Worm (Caenorhabditis elegans) whole organism, early embryonic: ENCODE results near the gene K02E7.1.
"Not testable (repeated sequence)": the region's sequence is repeated elsewhere in the genome, so short reads cannot be mapped to it uniquely, and the experiment has no call there.

Source experiments
- B0310.2 ChIP-seq: sonication (generic microtip); optimal IDR thresholded peaks from 2 replicates; lab custom pipeline; 2016; ENCODE audit warnings: mild to moderate bottlenecking, missing genetic modification characterization, missing compliant biosample characterization
- F13C5.2 ChIP-seq: sonication (generic microtip); optimal IDR thresholded peaks from 2 replicates; lab custom pipeline; 2017; ENCODE audit warnings: mild to moderate bottlenecking, missing genetic modification characterization, inconsistent platforms, missing compliant biosample characterization
- aly-1 ChIP-seq: sonication (generic microtip); optimal IDR thresholded peaks from 2 replicates; lab custom pipeline; 2016; ENCODE audit warnings: missing genetic modification characterization, missing compliant biosample characterization
- ama-1 ChIP-seq: fragments of 150-350 bp; optimal IDR thresholded peaks from 2 replicates; lab custom pipeline; 2014
- ceh-13 ChIP-seq: fragments of 200-800 bp; sonication (Bioruptor generic); optimal IDR thresholded peaks from 2 replicates; lab custom pipeline; 2018; ENCODE audit warnings: mild to moderate bottlenecking, missing genetic modification characterization, missing compliant biosample characterization
- ceh-36 ChIP-seq: sonication (generic microtip); optimal IDR thresholded peaks from 2 replicates; lab custom pipeline; 2016; ENCODE audit warnings: missing genetic modification characterization, inconsistent platforms, missing compliant biosample characterization
- ets-7 ChIP-seq: sonication (generic microtip); optimal IDR thresholded peaks from 2 replicates; lab custom pipeline; 2016; ENCODE audit warnings: missing genotype, missing genetic modification characterization, missing compliant biosample characterization
- flt-1 ChIP-seq: fragments of 200-800 bp; sonication (Bioruptor generic); IDR thresholded peaks from 2 replicates; pipeline ENCODE4 v1.3.6; 2022; ENCODE audit warnings: missing genetic modification characterization, missing compliant biosample characterization
- hmbx-1 ChIP-seq: sonication (generic microtip); optimal IDR thresholded peaks from 2 replicates; lab custom pipeline; 2016; ENCODE audit warnings: mild to moderate bottlenecking, missing genetic modification characterization, missing compliant biosample characterization
- hmg-4 ChIP-seq: fragments of 200-800 bp; sonication (Bioruptor generic); optimal IDR thresholded peaks from 2 replicates; lab custom pipeline; 2018; ENCODE audit warnings: mild to moderate bottlenecking, missing genetic modification characterization, missing compliant biosample characterization
- hnd-1 ChIP-seq: sonication (generic microtip); optimal IDR thresholded peaks from 2 replicates; lab custom pipeline; 2016; ENCODE audit warnings: missing genetic modification characterization, missing compliant biosample characterization
- pes-1 ChIP-seq: fragments of 200-800 bp; sonication (Bioruptor generic); IDR thresholded peaks from 2 replicates; pipeline ENCODE4 v1.3.6; 2022; ENCODE audit warnings: missing genetic modification reagents, missing genetic modification characterization, missing compliant biosample characterization
- scrt-1 ChIP-seq: fragments of 200-800 bp; sonication (Bioruptor generic); IDR thresholded peaks from 2 replicates; pipeline ENCODE4 v1.3.6; 2022; ENCODE audit warnings: missing genetic modification characterization, missing compliant biosample characterization
- sea-1 ChIP-seq: fragments of 200-800 bp; sonication (Bioruptor generic); conservative IDR thresholded peaks from 2 replicates; pipeline ENCODE4 v1.3.6; 2022; ENCODE audit warnings: missing genetic modification characterization, missing compliant biosample characterization
- tbx-11 ChIP-seq: fragments of 200-800 bp; sonication (Bioruptor generic); IDR thresholded peaks from 2 replicates; pipeline ENCODE4 v1.3.6; 2022; ENCODE audit warnings: missing genetic modification characterization, missing compliant biosample characterization
- tbx-37 ChIP-seq: fragments of 200-800 bp; sonication (Bioruptor generic); conservative IDR thresholded peaks from 2 replicates; pipeline ENCODE4 v1.3.6; 2022; ENCODE audit warnings: missing genetic modification reagents, missing genetic modification characterization, missing compliant biosample characterization
- tra-4 ChIP-seq: sonication (generic microtip); optimal IDR thresholded peaks from 2 replicates; lab custom pipeline; 2017; ENCODE audit warnings: missing genetic modification characterization, missing compliant biosample characterization

The K02E7.1 gene

ce11 chrII:1082859-1083258, at the start of gene K02E7.1:
TSS of gene K02E7.1 (plus strand) at chrII:1083159.
- TF ChIP-seq tbx-11 (GFP tag; lab: Robert Waterston, UW) (no peak), pes-1 (GFP tag; lab: Robert Waterston, UW) (no peak), B0310.2 (tag; lab: Kevin White, UChicago) (no peak), ets-7 (tag; lab: Kevin White, UChicago) (no peak), hnd-1 (no peak)

DNA sequence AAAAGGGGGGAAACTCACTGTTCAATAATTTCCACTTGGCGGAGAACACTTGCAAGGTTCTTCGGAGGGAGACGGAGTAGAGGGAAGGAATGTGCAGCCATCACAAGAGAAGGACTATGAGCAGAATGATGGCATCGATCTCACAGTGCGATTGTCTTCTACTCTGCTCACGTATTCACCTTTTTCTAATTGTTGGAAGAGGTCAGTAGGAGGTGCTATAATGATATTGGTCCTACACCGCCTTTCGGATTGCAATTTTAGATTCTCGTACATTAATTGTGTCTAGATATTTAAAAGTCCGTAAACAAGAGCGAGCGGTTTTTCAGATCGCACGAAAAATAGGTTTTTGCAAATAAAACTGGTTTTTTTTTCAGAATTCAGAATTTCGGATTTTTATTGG, 42.5 kb upstream of the K02E7.1 start, which contains the start of gene fbxb-39:
fbxb-39 (minus strand) TSS at position 101 of the 400 bp plus-strand sequence.
- no peak for TF ChIP-seq tbx-37 (GFP tag; lab: Robert Waterston, UW)
- TF ChIP-seq F13C5.2 (tag; lab: Kevin White, UChicago), result no peak
- TF ChIP-seq ets-7 (tag; lab: Kevin White, UChicago), result no peak
- no peak for TF ChIP-seq pes-1 (GFP tag; lab: Robert Waterston, UW)
- TF ChIP-seq tbx-11 (GFP tag; lab: Robert Waterston, UW), result no peak

DNA sequence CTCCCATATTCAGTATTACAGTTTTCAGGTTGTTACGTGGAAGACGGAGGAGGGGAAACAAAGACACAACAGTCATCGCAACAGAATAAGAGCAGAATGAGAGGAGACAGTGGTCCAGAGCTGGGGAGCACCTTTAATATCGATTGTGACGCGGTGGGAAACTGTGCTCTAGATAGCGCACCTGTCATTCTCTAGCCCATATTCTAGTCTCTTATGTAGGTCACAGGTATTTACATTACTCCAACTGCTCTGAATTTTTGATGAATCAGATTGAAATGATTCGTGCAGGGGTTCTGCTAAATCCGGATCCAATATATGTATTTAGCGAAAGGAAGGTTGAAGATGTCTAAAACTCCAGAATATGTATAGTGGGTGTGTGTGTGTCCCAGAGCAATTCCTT, 40.7 kb upstream of the K02E7.1 start, which contains the start of gene fbxb-41:
fbxb-41 (minus strand) TSS at position 101 of the 400 bp plus-strand sequence.
- TF ChIP-seq hmg-4 (GFP tag; lab: Kevin White, UChicago) (no peak), flt-1 (GFP tag; lab: Robert Waterston, UW) (no peak), ceh-13 (GFP tag; lab: Kevin White, UChicago) (no peak), sea-1 (no peak), aly-1 (tag; lab: Kevin White, UChicago) (no peak), tra-4 (tag; lab: Kevin White, UChicago) (no peak), pes-1 (GFP tag; lab: Robert Waterston, UW) (no peak), tbx-37 (GFP tag; lab: Robert Waterston, UW) (no peak), tbx-11 (GFP tag; lab: Robert Waterston, UW) (no peak), F13C5.2 (tag; lab: Kevin White, UChicago) (no peak)

DNA sequence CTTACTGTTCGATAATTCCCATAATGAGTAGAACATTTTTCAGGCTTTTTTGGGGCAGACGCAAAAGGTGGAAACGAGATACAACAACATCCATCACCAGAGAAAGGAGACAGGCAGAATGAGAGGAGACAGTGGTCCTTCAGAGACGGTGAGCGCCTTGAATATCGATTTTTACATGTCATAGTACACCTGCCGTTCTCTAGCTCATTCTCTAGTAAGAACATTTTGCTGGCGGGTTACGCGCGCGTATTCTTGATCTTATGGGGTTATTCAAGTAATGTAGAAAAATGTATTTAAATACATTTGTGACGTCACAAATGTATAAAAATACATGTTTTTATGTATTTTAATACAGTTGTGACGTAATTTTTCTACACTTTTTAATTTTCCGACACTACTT, 39.0 kb upstream of the K02E7.1 start, which contains the start of gene fbxb-45:
fbxb-45 (minus strand) TSS at position 101 of the 400 bp plus-strand sequence.
- TF ChIP-seq flt-1, tbx-37, scrt-1 (GFP tag; lab: Robert Waterston, UW): not testable (repeated sequence)

DNA sequence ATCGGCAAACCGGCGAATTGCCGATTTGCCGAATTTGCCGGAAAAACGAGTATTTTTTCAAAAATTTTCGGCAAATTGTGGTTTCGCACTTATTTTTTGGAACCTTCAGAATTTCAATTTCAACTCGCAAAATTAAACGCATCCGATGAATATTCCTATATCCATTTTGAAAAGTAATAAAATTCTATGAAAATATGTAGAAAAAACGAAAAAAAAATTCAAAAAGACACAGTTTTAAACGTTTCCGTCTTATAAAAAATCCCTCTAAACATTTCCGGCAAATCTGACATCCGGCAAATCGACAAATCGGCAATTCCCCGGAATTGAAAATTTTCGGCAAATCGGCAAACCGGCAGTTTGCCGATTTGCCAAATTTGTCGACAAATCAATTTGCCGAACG, 37.3 kb upstream of the K02E7.1 start, which contains the start of gene str-148:
str-148 (plus strand) TSS at position 301 of the 400 bp plus-strand sequence.
- TF ChIP-seq scrt-1 (GFP tag; lab: Robert Waterston, UW) (no peak), ama-1 (no peak), aly-1 (tag; lab: Kevin White, UChicago) (no peak), ceh-13 (GFP tag; lab: Kevin White, UChicago) (no peak), hmg-4 (GFP tag; lab: Kevin White, UChicago) (no peak), flt-1 (GFP tag; lab: Robert Waterston, UW) (no peak), F13C5.2 (tag; lab: Kevin White, UChicago) (no peak), hnd-1 (no peak), sea-1 (no peak), tbx-11 (GFP tag; lab: Robert Waterston, UW) (no peak), pes-1 (GFP tag; lab: Robert Waterston, UW) (no peak), tra-4 (tag; lab: Kevin White, UChicago) (no peak), tbx-37 (GFP tag; lab: Robert Waterston, UW) (no peak), hmbx-1 (tag; lab: Kevin White, UChicago) (no peak), B0310.2 (tag; lab: Kevin White, UChicago) (no peak), ets-7 (tag; lab: Kevin White, UChicago) (no peak)

ce11 chrII:1046937-1047336, 36.0 kb upstream of the K02E7.1 start:
- TF ChIP-seq pes-1 (GFP tag; lab: Robert Waterston, UW) (peak; percentile 19; the same call in 1 of the 2 replicates), ceh-13 (GFP tag; lab: Kevin White, UChicago) (no peak)

- TF ChIP-seq flt-1 (GFP tag; lab: Robert Waterston, UW), result no peak
- TF ChIP-seq ceh-13 (GFP tag; lab: Kevin White, UChicago), result no peak
- no peak for TF ChIP-seq hmbx-1 (tag; lab: Kevin White, UChicago)
- no peak for TF ChIP-seq pes-1 (GFP tag; lab: Robert Waterston, UW)
- TF ChIP-seq F13C5.2 (tag; lab: Kevin White, UChicago), result no peak
- no peak for TF ChIP-seq tbx-11 (GFP tag; lab: Robert Waterston, UW)
- no peak for TF ChIP-seq hmg-4 (GFP tag; lab: Kevin White, UChicago)
- no peak for TF ChIP-seq tbx-37 (GFP tag; lab: Robert Waterston, UW)
- TF ChIP-seq scrt-1 (GFP tag; lab: Robert Waterston, UW), result no peak
- TF ChIP-seq ets-7 (tag; lab: Kevin White, UChicago), result no peak
- TF ChIP-seq aly-1 (tag; lab: Kevin White, UChicago), result no peak
- TF ChIP-seq sea-1, result no peak
- TF ChIP-seq B0310.2 (tag; lab: Kevin White, UChicago), result no peak
- no peak for TF ChIP-seq hnd-1
- no peak for TF ChIP-seq ceh-36 (tag; lab: Kevin White, UChicago)
- no peak for TF ChIP-seq tra-4 (tag; lab: Kevin White, UChicago)
- no peak for TF ChIP-seq ama-1
Observed at ce11 chrII:1049849-1050248, 33.1 kb upstream of the K02E7.1 start, which contains the start of gene fbxb-40. TSS of gene fbxb-40 (minus strand) at chrII:1049949.

DNA sequence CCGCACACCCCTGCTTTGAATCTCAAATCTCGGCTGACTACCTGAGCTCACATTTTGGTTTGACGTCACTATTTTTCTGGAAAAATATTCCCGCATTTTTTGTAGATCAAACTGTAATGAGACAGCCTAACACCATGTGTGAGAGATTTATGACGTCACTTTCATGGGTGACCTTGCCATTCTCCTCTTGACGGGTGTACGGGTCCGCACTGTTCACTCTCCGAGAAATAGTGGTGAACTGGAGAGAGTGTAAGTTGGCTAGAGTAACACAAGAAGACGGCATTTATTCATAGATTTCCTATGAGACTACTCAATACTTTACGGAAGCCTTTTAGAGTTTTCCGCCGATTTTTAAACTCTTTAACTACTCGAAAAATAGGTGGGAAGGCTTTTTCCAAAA, 28.2 kb upstream of the K02E7.1 start, which contains the start of gene K02E7.7:
K02E7.7 (plus strand) TSS at position 301 of the 400 bp plus-strand sequence.
- not testable (repeated sequence) for TF ChIP-seq ets-7 (tag; lab: Kevin White, UChicago); ama-1; aly-1 (tag; lab: Kevin White, UChicago)
